Worm (Caenorhabditis elegans): Measurements from ENCODE around the gene T25B2.3.

DNA sequence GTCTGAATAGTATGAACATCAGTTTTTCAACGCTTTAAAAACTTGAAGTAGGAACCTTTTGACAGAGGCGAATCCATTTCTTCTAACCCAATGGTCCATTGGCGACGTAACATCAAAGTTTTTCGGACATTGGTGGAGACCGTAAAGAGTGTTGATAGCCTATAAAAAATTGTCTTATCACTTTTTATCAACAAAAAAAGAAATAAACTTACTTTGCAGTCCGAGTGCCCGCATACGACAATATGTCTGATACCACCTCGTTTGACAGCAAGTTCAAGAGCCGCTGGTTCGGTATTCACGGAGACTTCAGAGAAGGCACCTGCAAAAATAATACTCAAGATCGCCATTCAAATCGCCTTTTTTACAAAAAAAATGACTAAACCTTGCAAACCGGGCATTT, 27.4 kb downstream of the T25B2.3 start:
- TF ChIP-seq him-1 (tag; optimal IDR thresholded peaks at IDR 0.05) (no peak), W03F9.2 (tag; optimal IDR thresholded peaks at IDR 0.05) (no peak), dao-5 (tag; optimal IDR thresholded peaks at IDR 0.05) (no peak)
